Worm (Caenorhabditis elegans) whole organism, early embryonic: ENCODE results near the gene F07H5.13.

Experiments used
- B0310.2 ChIP-seq: sonication (generic microtip); optimal IDR thresholded peaks from 2 replicates; lab custom pipeline; 2016; ENCODE audit warnings: mild to moderate bottlenecking, missing genetic modification characterization, missing compliant biosample characterization
- F13C5.2 ChIP-seq: sonication (generic microtip); optimal IDR thresholded peaks from 2 replicates; lab custom pipeline; 2017; ENCODE audit warnings: mild to moderate bottlenecking, missing genetic modification characterization, inconsistent platforms, missing compliant biosample characterization
- aly-1 ChIP-seq: sonication (generic microtip); optimal IDR thresholded peaks from 2 replicates; lab custom pipeline; 2016; ENCODE audit warnings: missing genetic modification characterization, missing compliant biosample characterization
- ama-1 ChIP-seq: fragments of 150-350 bp; optimal IDR thresholded peaks from 2 replicates; lab custom pipeline; 2014
- ceh-13 ChIP-seq: fragments of 200-800 bp; sonication (Bioruptor generic); optimal IDR thresholded peaks from 2 replicates; lab custom pipeline; 2018; ENCODE audit warnings: mild to moderate bottlenecking, missing genetic modification characterization, missing compliant biosample characterization
- ceh-36 ChIP-seq: sonication (generic microtip); optimal IDR thresholded peaks from 2 replicates; lab custom pipeline; 2016; ENCODE audit warnings: missing genetic modification characterization, inconsistent platforms, missing compliant biosample characterization
- flt-1 ChIP-seq: fragments of 200-800 bp; sonication (Bioruptor generic); IDR thresholded peaks from 2 replicates; pipeline ENCODE4 v1.3.6; 2022; ENCODE audit warnings: missing genetic modification characterization, missing compliant biosample characterization
- hmbx-1 ChIP-seq: sonication (generic microtip); optimal IDR thresholded peaks from 2 replicates; lab custom pipeline; 2016; ENCODE audit warnings: mild to moderate bottlenecking, missing genetic modification characterization, missing compliant biosample characterization
- hmg-4 ChIP-seq: fragments of 200-800 bp; sonication (Bioruptor generic); optimal IDR thresholded peaks from 2 replicates; lab custom pipeline; 2018; ENCODE audit warnings: mild to moderate bottlenecking, missing genetic modification characterization, missing compliant biosample characterization
- hnd-1 ChIP-seq: sonication (generic microtip); optimal IDR thresholded peaks from 2 replicates; lab custom pipeline; 2016; ENCODE audit warnings: missing genetic modification characterization, missing compliant biosample characterization
- pes-1 ChIP-seq: fragments of 200-800 bp; sonication (Bioruptor generic); IDR thresholded peaks from 2 replicates; pipeline ENCODE4 v1.3.6; 2022; ENCODE audit warnings: missing genetic modification reagents, missing genetic modification characterization, missing compliant biosample characterization
- sea-1 ChIP-seq: fragments of 200-800 bp; sonication (Bioruptor generic); conservative IDR thresholded peaks from 2 replicates; pipeline ENCODE4 v1.3.6; 2022; ENCODE audit warnings: missing genetic modification characterization, missing compliant biosample characterization
- tra-4 ChIP-seq: sonication (generic microtip); optimal IDR thresholded peaks from 2 replicates; lab custom pipeline; 2017; ENCODE audit warnings: missing genetic modification characterization, missing compliant biosample characterization

DNA sequence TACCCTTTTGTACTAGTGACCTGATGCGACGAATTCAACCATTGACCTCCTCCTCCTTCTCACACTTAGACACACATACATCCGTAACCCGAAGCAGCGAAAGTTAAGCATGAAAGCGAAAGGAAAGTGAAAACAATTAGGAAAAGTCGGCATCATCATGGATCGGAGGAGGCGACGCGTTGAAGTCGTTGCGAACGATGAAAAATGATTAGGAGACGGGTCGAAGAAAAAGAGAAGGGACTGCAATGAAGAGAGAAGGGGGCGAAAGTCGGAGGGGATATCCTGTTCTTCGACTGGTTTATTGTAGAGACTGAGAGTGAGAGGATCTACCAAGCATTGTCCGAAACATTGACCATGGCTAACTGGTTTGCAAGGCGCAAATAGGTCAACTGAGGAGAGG is 39.3 kb upstream of the F07H5.13 start:
- TF ChIP-seq aly-1 (tag; lab: Kevin White, UChicago) (no peak), ama-1 (lab: Kevin White, UChicago) (no peak), hnd-1 (tag; lab: Kevin White, UChicago) (no peak), ceh-13 (GFP tag; lab: Kevin White, UChicago) (no peak), hmbx-1 (no peak), F13C5.2 (no peak), B0310.2 (tag; lab: Kevin White, UChicago) (no peak), pes-1 (GFP tag; lab: Robert Waterston, UW) (no peak), flt-1 (no peak), hmg-4 (GFP tag; lab: Kevin White, UChicago) (no peak), ceh-36 (tag; lab: Kevin White, UChicago) (no peak), sea-1 (GFP tag; lab: Robert Waterston, UW) (no peak), tra-4 (no peak)
